Fruit fly (Drosophila melanogaster) S2 (cell line): Measurements from ENCODE around the gene Gagr.
A peak's percentile ranks its signal among the peaks of the same experiment; 100 is the strongest.

Source experiments
- CG8478 ChIP-seq: fragments of >200 bp; optimal IDR thresholded peaks from 2 replicates; lab custom pipeline; 2018
- CTCF ChIP-seq, 2 experiments: fragments of >200 bp; optimal IDR thresholded peaks; 2 replicates each; lab custom pipeline; 2018

The Gagr gene

DNA sequence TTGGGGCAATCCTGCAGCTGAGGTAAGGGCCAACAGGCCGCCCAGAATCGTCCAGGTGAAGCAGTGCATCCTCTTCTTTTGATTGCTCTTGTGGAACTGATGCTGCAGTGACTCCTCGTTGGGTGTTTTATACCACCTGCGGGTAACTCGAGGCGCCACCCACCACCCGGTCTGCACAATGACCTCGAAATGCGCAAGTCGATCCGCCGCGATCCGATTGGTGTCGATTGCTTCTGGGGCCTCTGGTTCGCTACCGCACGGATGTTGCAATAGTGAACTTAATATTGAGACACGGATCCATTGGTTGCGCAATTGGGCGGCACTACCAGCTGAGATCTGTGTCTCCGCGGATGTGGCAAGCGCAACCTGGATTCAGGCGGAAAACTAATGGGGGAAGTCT is 27.1 kb upstream of the Gagr start, which contains the start of gene Cpr72Ec:
Gene Cpr72Ec (minus strand): TSS at position 101 of the 400 bp plus-strand sequence.
- TF ChIP-seq CTCF (optimal IDR thresholded peaks at IDR 0.05; lab: Kevin White, UChicago) (no peak), CG8478 (lab: Kevin White, UChicago) (no peak)

DNA sequence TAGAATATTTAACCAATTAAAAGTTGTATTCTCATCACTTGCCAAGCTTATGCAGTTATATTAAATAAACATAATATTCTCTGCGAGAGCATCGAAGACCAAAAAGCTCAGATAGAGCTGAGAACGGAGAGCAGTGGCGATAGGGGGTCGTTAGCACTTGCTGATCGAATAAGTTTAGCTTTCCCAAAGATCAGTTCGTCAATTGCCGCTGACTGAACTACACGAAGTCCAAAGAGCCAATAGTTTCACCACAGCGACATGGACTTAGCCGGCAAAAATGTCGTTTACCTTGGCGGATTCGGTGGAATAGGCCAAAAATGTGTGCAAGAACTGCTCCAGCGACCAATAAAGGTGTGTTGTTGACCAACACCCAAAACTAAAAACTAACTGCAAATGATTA is 26.2 kb upstream of the Gagr start, which contains the start of gene CG4842:
Gene CG4842 (plus strand): TSS at position 191 of the 400 bp plus-strand sequence.
- TF ChIP-seq CG8478 (lab: Kevin White, UChicago): no peak
- TF ChIP-seq CTCF (optimal IDR thresholded peaks at IDR 0.05; lab: Kevin White, UChicago): no peak

DNA sequence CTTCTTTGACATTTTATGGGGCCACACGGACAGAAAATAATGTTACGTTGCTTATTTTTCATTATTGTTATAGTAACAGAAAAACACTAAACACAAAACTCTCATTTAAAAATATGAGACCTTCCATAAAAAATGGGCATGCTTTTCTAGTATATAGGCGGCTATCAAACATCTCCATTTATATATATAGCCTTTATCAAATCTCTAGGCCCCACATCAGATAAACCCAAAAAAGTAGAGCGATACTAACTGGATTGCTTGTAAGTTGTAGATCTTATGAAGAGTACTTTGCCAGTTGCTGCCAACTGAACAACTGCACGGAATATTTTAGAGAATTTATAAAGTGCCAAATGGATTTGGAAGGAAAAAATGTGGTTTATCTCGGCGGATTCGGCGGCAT is 24.9 kb upstream of the Gagr start, which contains the start of gene CG18814:
Gene CG18814 (plus strand): TSS at position 301 of the 400 bp plus-strand sequence.
- TF ChIP-seq CTCF (optimal IDR thresholded peaks at IDR 0.05; lab: Kevin White, UChicago) (no peak), CG8478 (lab: Kevin White, UChicago) (no peak)

DNA sequence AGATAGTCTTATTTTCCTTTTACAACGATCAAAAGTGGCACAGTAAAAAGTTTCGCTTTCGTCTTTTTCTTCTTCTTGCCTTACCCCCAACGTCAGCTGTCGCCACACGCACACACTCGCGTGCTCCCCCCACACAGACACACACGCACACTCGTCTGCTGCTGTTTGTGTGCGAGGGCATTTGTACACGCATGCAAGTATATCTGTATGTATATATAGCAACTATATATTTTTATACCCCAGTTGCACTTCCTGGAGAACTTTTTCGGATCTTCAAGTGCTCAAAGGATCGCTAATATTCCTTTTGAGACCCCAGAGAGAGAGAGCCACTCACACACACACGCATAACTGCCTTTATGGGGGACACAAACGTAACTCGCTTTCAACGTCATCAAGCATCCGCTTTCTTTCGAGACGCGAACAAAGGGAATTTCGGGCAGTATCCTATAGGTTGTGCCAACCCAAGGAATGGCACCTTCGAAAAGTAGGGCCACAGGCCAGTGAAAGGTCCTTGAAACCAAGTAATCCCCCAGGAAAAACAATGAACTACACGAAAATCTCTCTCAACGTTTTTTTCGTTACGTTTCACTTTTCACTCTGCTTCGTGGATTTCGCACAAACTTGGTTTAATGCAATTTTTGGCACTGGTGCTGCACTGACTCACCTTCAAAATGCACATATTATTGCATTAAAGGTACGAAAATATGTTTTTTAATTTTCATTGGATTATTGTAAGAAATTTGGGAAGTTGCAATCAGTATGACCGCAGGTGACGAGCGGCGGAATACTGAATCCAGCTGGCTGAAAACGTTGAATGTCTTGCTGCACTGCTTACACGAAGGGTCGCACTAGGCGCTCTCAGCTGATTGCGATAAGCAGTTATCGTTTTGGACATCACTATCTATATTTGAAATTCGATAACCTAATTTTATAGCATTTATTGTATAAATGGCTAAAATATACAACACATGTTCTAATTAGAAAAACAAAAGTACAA is 16.3 kb upstream of the Gagr start, which contains the start of gene roq:
Gene roq (minus strand): TSS at position 799 of the 997 bp plus-strand sequence.
- TF ChIP-seq CG8478 (lab: Kevin White, UChicago) (no peak), CTCF (optimal IDR thresholded peaks at IDR 0.05; lab: Kevin White, UChicago) (peak; percentile 15 to 44)

dm6 chr3L:16380770-16381169 is 13.6 kb upstream of the Gagr start:
- TF ChIP-seq CG8478 (lab: Kevin White, UChicago): no peak
- TF ChIP-seq CTCF (optimal IDR thresholded peaks at IDR 0.05; lab: Kevin White, UChicago): no peak

dm6 chr3L:16381184-16381797 is 13.1 kb upstream of the Gagr start, which contains the start of gene Agpat4:
TSS of gene Agpat4 (minus strand) at chr3L:16381570.
- TF ChIP-seq CTCF (optimal IDR thresholded peaks at IDR 0.05; lab: Kevin White, UChicago) (peak in 1 of 2 experiments; percentile 33), CG8478 (lab: Kevin White, UChicago) (no peak)

DNA sequence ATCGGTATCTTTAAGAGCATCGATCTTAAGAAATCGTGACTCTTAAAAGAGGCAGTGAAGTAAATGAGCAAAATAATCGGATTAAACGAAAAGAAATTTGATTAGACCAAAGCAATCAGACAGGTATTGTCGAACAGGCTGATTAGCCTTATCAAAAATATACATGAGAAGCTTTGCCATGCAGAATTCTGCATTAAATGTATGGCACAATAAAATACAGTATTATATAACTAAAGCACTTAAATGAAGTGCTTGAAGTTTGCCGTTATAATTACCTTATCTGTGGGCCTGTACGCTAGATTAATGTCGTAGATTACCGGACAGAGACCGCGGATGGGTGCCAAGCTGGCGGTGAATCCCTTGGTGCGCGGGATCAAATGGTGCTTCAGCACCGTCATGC is 11.3 kb upstream of the Gagr start:
- no peak for TF ChIP-seq CTCF (optimal IDR thresholded peaks at IDR 0.05; lab: Kevin White, UChicago)
- TF ChIP-seq CG8478 (lab: Kevin White, UChicago): no peak

dm6 chr3L:16384145-16384705 is 10.2 kb upstream of the Gagr start:
- TF ChIP-seq CG8478 (lab: Kevin White, UChicago): no peak
- no peak for TF ChIP-seq CTCF (optimal IDR thresholded peaks at IDR 0.05; lab: Kevin White, UChicago)

DNA sequence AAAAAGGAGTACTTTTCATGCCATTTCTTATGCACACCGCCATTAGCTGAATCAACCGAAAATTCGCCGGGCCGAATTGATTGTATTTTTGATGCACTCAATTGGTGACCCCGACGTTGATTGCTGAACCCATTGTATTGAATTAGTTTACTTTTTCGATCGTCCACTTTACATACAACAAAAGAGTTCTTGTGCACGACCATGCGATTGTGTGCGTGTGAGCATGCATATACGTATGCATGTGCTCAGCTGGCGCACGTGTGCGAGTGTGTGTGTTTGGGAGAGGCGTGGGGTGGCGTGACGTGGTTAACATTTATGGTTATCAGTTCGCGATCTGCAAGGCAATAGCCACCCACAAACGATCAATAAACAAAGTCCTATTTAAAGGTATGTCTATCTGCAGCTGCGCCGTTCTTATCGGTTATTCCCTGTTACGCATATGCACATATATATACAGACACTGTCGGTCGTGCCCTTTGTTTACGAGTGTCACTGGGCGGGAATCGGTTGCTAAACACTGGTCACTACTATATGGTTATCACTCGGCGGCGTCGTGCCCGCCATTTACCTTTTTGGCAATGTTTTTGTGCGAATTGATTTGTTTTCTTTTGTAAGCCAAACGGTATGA is 9.0 kb upstream of the Gagr start:
- TF ChIP-seq CTCF (optimal IDR thresholded peaks at IDR 0.05; lab: Kevin White, UChicago) (no peak), CG8478 (lab: Kevin White, UChicago) (no peak)

DNA sequence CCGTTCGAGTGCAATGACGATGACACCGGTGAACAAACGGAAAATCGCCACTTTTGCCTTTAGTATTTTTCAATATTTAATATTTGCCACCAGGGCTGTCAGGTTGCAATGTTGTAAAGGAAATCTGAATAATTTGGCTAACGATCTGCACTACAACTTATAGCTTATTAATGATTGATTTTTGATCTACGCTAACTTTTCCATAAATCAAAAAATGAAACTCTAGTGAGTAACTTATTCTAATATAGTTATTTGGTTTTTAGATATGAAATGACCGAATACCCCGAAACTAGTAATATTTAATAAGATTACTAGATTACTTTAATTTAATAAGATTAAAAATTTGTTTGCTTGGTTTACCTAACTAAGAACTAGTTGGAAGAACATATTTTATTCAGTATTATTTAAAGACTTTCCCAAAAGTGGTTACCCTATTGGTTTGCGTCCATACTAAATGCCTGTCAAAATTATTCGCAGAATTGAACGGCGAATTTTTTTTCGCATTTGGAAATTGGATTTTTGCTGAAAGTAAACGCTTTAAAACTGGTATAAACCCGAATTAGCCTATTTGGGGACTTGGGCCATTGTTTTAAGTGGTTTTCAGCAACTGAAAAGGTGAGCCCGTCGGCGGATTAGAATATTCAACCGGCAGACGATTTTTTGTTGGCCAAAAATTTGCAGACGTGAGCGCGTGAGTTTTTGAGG is 8.4 kb upstream of the Gagr start, which contains the start of the genes Agpat3 and RAF2:
Gene Agpat3 (minus strand): TSS at position 78 of the 705 bp plus-strand sequence.
Gene RAF2 (plus strand): TSS at position 448 of the 705 bp plus-strand sequence.
- TF ChIP-seq CG8478 (lab: Kevin White, UChicago) (no peak), CTCF (optimal IDR thresholded peaks at IDR 0.05; lab: Kevin White, UChicago) (no peak)

- TF ChIP-seq CTCF (optimal IDR thresholded peaks at IDR 0.05; lab: Kevin White, UChicago) (no peak), CG8478 (lab: Kevin White, UChicago) (no peak)
Observed at dm6 chr3L:16390793-16391192, 3.6 kb upstream of the Gagr start.

DNA sequence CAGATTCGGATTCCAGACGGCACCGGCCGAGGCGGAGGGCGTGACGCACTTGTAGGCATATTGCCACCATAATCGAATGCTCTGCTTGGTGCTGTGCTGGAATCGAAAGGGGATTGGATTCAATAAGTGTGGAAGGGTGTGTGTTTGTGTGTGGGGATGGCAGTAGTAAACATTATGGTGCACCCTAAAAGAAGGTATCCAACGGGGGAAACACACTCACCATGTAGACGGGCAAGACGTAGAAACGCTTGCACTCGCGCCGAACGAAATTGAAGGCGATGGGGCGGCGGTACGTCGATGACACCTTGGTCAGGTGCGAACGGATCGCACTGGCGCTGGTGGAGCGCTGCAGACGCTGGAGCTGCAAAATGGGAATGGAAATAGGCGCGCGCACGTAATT is 3.1 kb upstream of the Gagr start:
- TF ChIP-seq CG8478 (lab: Kevin White, UChicago) (no peak), CTCF (optimal IDR thresholded peaks at IDR 0.05; lab: Kevin White, UChicago) (no peak)

DNA sequence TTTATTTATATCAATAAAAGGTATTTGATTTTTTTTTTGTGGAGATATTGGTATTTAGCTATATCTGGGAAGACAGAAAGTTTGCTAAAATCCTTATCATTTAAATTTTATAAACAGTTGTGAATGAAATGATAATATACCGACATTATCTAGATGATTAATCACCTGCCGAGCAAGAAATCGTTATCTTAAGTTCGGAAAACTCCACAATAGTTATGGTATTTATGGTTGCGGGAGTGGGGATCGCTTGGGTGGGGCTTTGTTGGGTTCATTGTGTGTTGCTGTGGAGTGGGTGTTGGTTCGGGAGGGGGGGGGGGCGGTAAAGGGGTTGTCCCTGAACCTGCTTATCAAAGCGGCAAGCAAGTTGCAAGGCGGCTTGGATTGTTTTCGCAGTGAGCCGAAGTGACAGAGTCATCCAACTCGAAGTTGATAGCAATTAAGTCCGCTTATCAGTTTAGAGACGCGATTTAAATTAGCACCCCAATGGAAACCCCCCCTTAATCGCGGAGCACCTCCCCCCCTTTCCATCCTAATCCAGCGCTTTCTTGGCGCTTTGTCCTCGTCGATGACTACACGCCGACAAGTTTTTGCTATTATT is 2.1 kb upstream of the Gagr start:
- TF ChIP-seq CTCF (optimal IDR thresholded peaks at IDR 0.05; lab: Kevin White, UChicago) (no peak), CG8478 (lab: Kevin White, UChicago) (no peak)
